Worm (Caenorhabditis elegans): ENCODE measurements around the gene C25E10.7.

Gene C25E10.7

DNA sequence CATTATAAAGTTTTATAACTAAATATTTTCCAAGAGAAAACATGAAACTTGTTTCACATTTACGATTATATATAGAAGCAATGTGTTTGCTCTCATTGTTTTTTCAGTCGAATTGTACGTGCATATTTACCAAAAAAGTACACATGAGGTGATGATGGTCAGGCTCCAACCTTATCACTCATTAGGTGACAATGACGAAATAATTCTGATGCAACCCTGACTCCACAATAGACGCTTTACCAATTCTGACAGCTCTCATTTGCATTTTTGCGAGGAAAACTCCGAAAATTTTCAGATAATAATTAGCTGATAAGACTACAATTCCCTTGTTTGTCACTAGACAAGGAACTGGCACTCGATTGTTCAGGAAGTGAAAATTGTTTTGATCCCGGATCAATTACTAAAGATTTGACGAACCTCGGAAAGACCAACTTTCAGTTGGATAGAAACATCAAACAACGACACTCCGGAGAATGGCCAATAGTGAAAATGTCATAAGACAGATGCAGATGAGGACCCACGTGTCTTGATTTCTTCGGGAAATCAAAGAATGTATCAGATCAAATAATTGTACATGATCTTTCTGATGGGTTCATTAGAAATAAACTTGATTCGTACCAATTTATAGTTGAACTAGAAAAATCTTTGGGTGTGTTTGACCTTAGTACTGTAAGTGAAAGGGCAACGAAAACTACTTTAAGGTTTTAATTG lies 28.0 kb upstream of the C25E10.7 start (continued):
- no peak for TF ChIP-seq aptf-3 (GFP tag; IDR thresholded peaks at IDR 0.05)
- TF ChIP-seq T07F8.4 (tag; optimal IDR thresholded peaks at IDR 0.05): no peak
- no peak for TF ChIP-seq hmg-20 (GFP tag; IDR thresholded peaks at IDR 0.05)
- no peak for TF ChIP-seq rcor-1 (GFP tag; IDR thresholded peaks at IDR 0.05)
- TF ChIP-seq cebp-1 (GFP tag; IDR thresholded peaks at IDR 0.05): no peak
- peak; percentile 63 for TF ChIP-seq cebp-1 (tag; optimal IDR thresholded peaks at IDR 0.05)
- TF ChIP-seq Y67H2A.10 (GFP tag; conservative IDR thresholded peaks at IDR 0.05): no peak
- TF ChIP-seq cebp-2 (GFP tag; IDR thresholded peaks at IDR 0.05): no peak

- TF ChIP-seq nfya-2 (GFP tag; IDR thresholded peaks at IDR 0.05): no peak
- no peak for TF ChIP-seq cebp-1 (GFP tag; IDR thresholded peaks at IDR 0.05)
- peak; percentile 42 for TF ChIP-seq cebp-1 (tag; optimal IDR thresholded peaks at IDR 0.05)
Observed at ce11 chrV:9078067-9078581, 27.1 kb upstream of the C25E10.7 start.

DNA sequence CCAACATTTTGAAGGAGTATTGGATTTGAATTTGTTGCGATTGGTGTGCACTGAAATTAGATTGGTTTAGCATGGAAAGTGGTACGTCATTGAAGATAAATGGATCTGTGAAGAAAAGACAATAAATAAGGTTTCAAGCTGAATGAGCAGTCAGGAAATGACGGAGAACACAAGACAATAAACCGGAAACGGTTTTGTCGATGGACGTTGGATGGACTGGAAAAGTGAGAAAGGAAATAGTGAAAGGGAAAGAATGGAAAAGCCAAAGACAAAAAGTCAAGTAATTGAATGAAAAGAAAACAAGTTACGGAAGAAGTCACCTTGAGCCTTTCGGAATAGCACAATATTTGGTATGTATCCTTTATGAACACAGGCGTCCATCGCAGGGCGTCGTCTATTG lies 25.3 kb upstream of the C25E10.7 start, which contains the start of gene T27E4.7:
T27E4.7 (minus strand) TSS at position 50 of the 400 bp plus-strand sequence.
- TF ChIP-seq B0019.2 (GFP tag; conservative IDR thresholded peaks at IDR 0.05): no peak
- TF ChIP-seq snpc-4 (GFP tag; optimal IDR thresholded peaks at IDR 0.05): no peak
- TF ChIP-seq snpc-4 (tag; optimal IDR thresholded peaks at IDR 0.05): no peak
- no peak for TF ChIP-seq lag-1 (GFP tag; IDR thresholded peaks at IDR 0.05)
- no peak for TF ChIP-seq B0261.1 (tag; optimal IDR thresholded peaks at IDR 0.05)
- TF ChIP-seq F55B11.4 (tag; optimal IDR thresholded peaks at IDR 0.05; ENCODE audit: borderline replicate concordance, insufficient read depth): no peak
- TF ChIP-seq ztf-26 (tag; optimal IDR thresholded peaks at IDR 0.05): no peak
- TF ChIP-seq nfyb-1 (GFP tag; IDR thresholded peaks at IDR 0.05): no peak
- no peak for TF ChIP-seq mxl-1 (tag; optimal IDR thresholded peaks at IDR 0.05)
- TF ChIP-seq K11D2.4 (GFP tag; IDR thresholded peaks at IDR 0.05): no peak
- no peak for TF ChIP-seq egl-44 (GFP tag; IDR thresholded peaks at IDR 0.05)
- TF ChIP-seq ztf-28 (GFP tag; IDR thresholded peaks at IDR 0.05): no peak
- TF ChIP-seq lin-35 (GFP tag; optimal IDR thresholded peaks at IDR 0.05): no peak
- TF ChIP-seq atf-7 (tag; optimal IDR thresholded peaks at IDR 0.05): no peak
- no peak for TF ChIP-seq somi-1 (GFP tag; optimal IDR thresholded peaks at IDR 0.05)
- no peak for TF ChIP-seq nhr-90 (tag; optimal IDR thresholded peaks at IDR 0.05)
- no peak for TF ChIP-seq rcor-1 (GFP tag; IDR thresholded peaks at IDR 0.05)
- TF ChIP-seq attf-3 (GFP tag; conservative IDR thresholded peaks at IDR 0.05): no peak
- TF ChIP-seq hmg-20 (GFP tag; IDR thresholded peaks at IDR 0.05): no peak
- TF ChIP-seq ceh-79 (tag; optimal IDR thresholded peaks at IDR 0.05): no peak

- TF ChIP-seq snpc-1.3 (tag; optimal IDR thresholded peaks at IDR 0.05; ENCODE audit: insufficient read depth) (no peak), D2030.7 (GFP tag; IDR thresholded peaks at IDR 0.05) (no peak), ceh-79 (tag; optimal IDR thresholded peaks at IDR 0.05) (no peak), ztf-28 (GFP tag; IDR thresholded peaks at IDR 0.05) (no peak), unc-62 (GFP tag; optimal IDR thresholded peaks at IDR 0.05) (no peak), bed-2 (GFP tag; IDR thresholded peaks at IDR 0.05) (no peak)
Observed at ce11 chrV:9075827-9076226, 24.8 kb upstream of the C25E10.7 start.

DNA sequence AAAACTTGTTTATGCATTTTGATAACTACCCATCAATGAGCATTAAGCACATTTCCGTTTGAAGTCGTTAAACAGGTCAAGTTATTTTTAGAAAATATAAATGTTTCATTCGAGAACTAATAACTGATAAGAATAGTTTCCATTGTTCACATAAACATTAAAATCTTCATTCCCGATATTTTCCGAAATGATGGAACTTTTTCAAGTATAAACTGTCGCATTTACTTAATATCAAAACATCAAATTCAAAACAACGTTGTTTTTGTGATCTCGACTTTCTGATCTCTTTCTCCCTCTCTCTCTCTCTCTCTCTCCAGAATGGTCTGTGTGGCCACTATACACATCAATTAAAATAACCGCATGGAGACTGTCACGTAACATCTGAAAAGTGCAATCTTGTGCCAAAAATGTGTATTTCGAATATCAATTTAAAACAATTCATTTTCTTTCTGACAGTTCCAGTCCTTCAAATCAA lies 23.4 kb upstream of the C25E10.7 start:
- TF ChIP-seq lag-1 (GFP tag; IDR thresholded peaks at IDR 0.05) (no peak), let-607 (tag; optimal IDR thresholded peaks at IDR 0.05) (no peak), lin-35 (GFP tag; optimal IDR thresholded peaks at IDR 0.05) (no peak), ama-1 (optimal IDR thresholded peaks at IDR 0.05) (peak; percentile 69), ama-1 (GFP tag; optimal IDR thresholded peaks at IDR 0.05) (no peak), nhr-80 (tag; optimal IDR thresholded peaks at IDR 0.05) (peak; percentile 64), ceh-27 (GFP tag; optimal IDR thresholded peaks at IDR 0.05) (no peak), cebp-1 (GFP tag; IDR thresholded peaks at IDR 0.05) (0 out of 2 replicates have a peak, but pooled peaks have one; percentile 26), cebp-1 (tag; optimal IDR thresholded peaks at IDR 0.05) (peak; percentile 32), nfya-1 (tag; optimal IDR thresholded peaks at IDR 0.05; ENCODE audit: borderline replicate concordance, insufficient read depth) (no peak), ZK185.1 (tag; optimal IDR thresholded peaks at IDR 0.05; ENCODE audit: poor library complexity, severe bottlenecking) (peak; percentile 11), pha-4 (tag; optimal IDR thresholded peaks at IDR 0.05) (peak; percentile 12), C06A6.2 (GFP tag; conservative IDR thresholded peaks at IDR 0.05) (no peak), B0336.3 (GFP tag; IDR thresholded peaks at IDR 0.05) (peak; percentile 37; the same call in 1 of the 2 replicates), B0019.2 (GFP tag; conservative IDR thresholded peaks at IDR 0.05) (no peak)
